Fruit fly (Drosophila melanogaster) Kc167 (cell line): ENCODE measurements around the gene CG42752.

Source experiments
- Myc ChIP-seq: fragments of >200 bp; optimal IDR thresholded peaks from 2 replicates; lab custom pipeline; 2017; ENCODE audit warnings: missing external identifiers
- Sin3A ChIP-seq: fragments of >200 bp; optimal IDR thresholded peaks from 2 replicates; lab custom pipeline; 2018; ENCODE audit warnings: missing external identifiers
- h ChIP-seq: fragments of >200 bp; optimal IDR thresholded peaks from 3 replicates; lab custom pipeline; 2018; ENCODE audit warnings: missing external identifiers
- insv ChIP-seq: fragments of >200 bp; optimal IDR thresholded peaks from 3 replicates; lab custom pipeline; 2018; ENCODE audit warnings: missing external identifiers
- psq ChIP-seq: fragments of >200 bp; optimal IDR thresholded peaks from 2 replicates; lab custom pipeline; 2017; ENCODE audit warnings: missing external identifiers
- ttk ChIP-seq: sonication (Bioruptor generic); optimal IDR thresholded peaks from 2 replicates; lab custom pipeline; 2017; ENCODE audit warnings: missing external identifiers

- TF ChIP-seq Myc (lab: Kevin White, UChicago) (no peak), psq (lab: Kevin White, UChicago) (no peak), h (lab: Kevin White, UChicago) (no peak), insv (lab: Kevin White, UChicago) (no peak), ttk (lab: Kevin White, UChicago) (no peak), Sin3A (no peak)
Observed at dm6 chr2L:18689376-18689775, 50.5 kb downstream of the CG42752 start, which contains the start of gene CG10336.
